Worm (Caenorhabditis elegans) whole organism, L4 larva: ENCODE data around the gene cdh-8.

Source experiments
- ama-1 ChIP-seq: fragments of 150-350 bp; optimal IDR thresholded peaks from 2 replicates; lab custom pipeline; 2014; ENCODE audit warnings: inconsistent platforms, mixed read lengths
- attf-4 ChIP-seq: sonication (generic microtip); optimal IDR thresholded peaks from 3 replicates; lab custom pipeline; 2017; ENCODE audit warnings: missing biosample characterization, missing genetic modification characterization
- jun-1 ChIP-seq: fragments of 150-350 bp; optimal IDR thresholded peaks from 2 replicates; lab custom pipeline; 2014; ENCODE audit warnings: missing biosample characterization, missing genetic modification reagents, missing genetic modification characterization
- lir-3 ChIP-seq: sonication (generic microtip); optimal IDR thresholded peaks from 2 replicates; lab custom pipeline; 2016; ENCODE audit warnings: mild to moderate bottlenecking, missing genetic modification characterization, missing compliant biosample characterization
- nhr-11 ChIP-seq: fragments of 150-350 bp; optimal IDR thresholded peaks from 2 replicates; lab custom pipeline; 2014; ENCODE audit warnings: missing biosample characterization, missing genetic modification characterization
- skn-1 ChIP-seq: fragments of 150-350 bp; optimal IDR thresholded peaks from 2 replicates; lab custom pipeline; 2014; ENCODE audit warnings: missing biosample characterization, missing genetic modification characterization
- unc-62 ChIP-seq, 3 experiments: fragments of 150-350 bp in 1 of 3; sonication (generic microtip); optimal IDR thresholded peaks in 2 of 3; peaks in 1 of 3; 1 replicate in 1 of 3; 2 replicates in 2 of 3; lab custom pipeline; 2014 to 2017; ENCODE audit warnings: missing biosample characterization in 3 of 3, missing genetic modification characterization in 3 of 3, missing genetic modification reagents in 3 of 3, missing genotype in 1 of 3

ce11 chrIV:313615-314014 lies 26.0 kb upstream of the cdh-8 start, which contains the start of gene snai-1:
- no peak for TF ChIP-seq attf-4 (tag; lab: Kevin White, UChicago)
- TF ChIP-seq unc-62 (GFP tag; optimal IDR thresholded peaks at IDR 0.05 in 1 of 2; lab: Kevin White, UChicago) = no peak
- TF ChIP-seq unc-62 (tag; optimal IDR thresholded peaks at IDR 0.05; lab: Kevin White, UChicago) = no peak
- no peak for TF ChIP-seq jun-1 (tag; lab: Kevin White, UChicago)
- TF ChIP-seq lir-3 (tag; lab: Kevin White, UChicago) = no peak
- TF ChIP-seq skn-1 (tag; lab: Kevin White, UChicago) = no peak
- TF ChIP-seq ama-1 (lab: Kevin White, UChicago) = no peak
- no peak for TF ChIP-seq nhr-11 (tag; lab: Kevin White, UChicago)
